Worm (Caenorhabditis elegans) whole organism, L4/young adult: Measurements from ENCODE around the gene clec-263.

ENCODE experiments used
- W03F9.2 ChIP-seq: fragments of 150-350 bp; optimal IDR thresholded peaks from 2 replicates; lab custom pipeline; 2014; ENCODE audit warnings: missing biosample characterization, missing genetic modification characterization
- him-1 ChIP-seq: sonication (generic microtip); optimal IDR thresholded peaks from 2 replicates; lab custom pipeline; 2016; ENCODE audit warnings: missing genotype, missing genetic modification reagents, missing genetic modification characterization, missing compliant biosample characterization

ce11 chrV:20618632-20619031 is 44.2 kb downstream of the clec-263 start, which contains the start of gene F46B3.7:
- TF ChIP-seq W03F9.2 (tag; lab: Kevin White, UChicago) (no peak), him-1 (no peak)
